Worm (Caenorhabditis elegans) whole organism, L1 larva: ENCODE data around the gene ceh-87.

Experiments used
- blmp-1 ChIP-seq: fragments of 150-350 bp; optimal IDR thresholded peaks from 2 replicates; lab custom pipeline; 2014; ENCODE audit warnings: missing biosample characterization, missing genetic modification characterization
- egl-27 ChIP-seq, 2 experiments: fragments of 150-350 bp in 1 of 2; sonication (generic microtip); optimal IDR thresholded peaks; 3 replicates each; lab custom pipeline; 2017 to 2018; ENCODE audit warnings: missing biosample characterization in 2 of 2, missing genetic modification characterization in 2 of 2, missing genetic modification reagents in 2 of 2
- elt-3 ChIP-seq, 6 experiments: fragments of 150-350 bp in 1 of 6; sonication (generic microtip); optimal IDR thresholded peaks; 2 replicates each; lab custom pipeline; 2017 to 2018; ENCODE audit warnings: missing biosample characterization in 6 of 6, missing genetic modification characterization in 6 of 6, inconsistent platforms in 1 of 6
- fos-1 ChIP-seq: fragments of 150-350 bp; optimal IDR thresholded peaks from 2 replicates; lab custom pipeline; 2014; ENCODE audit warnings: missing biosample characterization, missing genetic modification characterization
- hpl-2 ChIP-seq: fragments of 150-350 bp; optimal IDR thresholded peaks from 2 replicates; lab custom pipeline; 2014; ENCODE audit warnings: missing biosample characterization, missing genetic modification reagents, missing genetic modification characterization
- nhr-71 ChIP-seq: sonication (generic microtip); optimal IDR thresholded peaks from 2 replicates; lab custom pipeline; 2016; ENCODE audit warnings: mild to moderate bottlenecking, missing genetic modification characterization, moderate library complexity, missing compliant biosample characterization
- nhr-77 ChIP-seq: fragments of 150-350 bp; optimal IDR thresholded peaks from 2 replicates; lab custom pipeline; 2014; ENCODE audit warnings: missing biosample characterization, missing genetic modification characterization
- snpc-4 ChIP-seq: fragments of 150-350 bp; optimal IDR thresholded peaks from 2 replicates; lab custom pipeline; 2014; ENCODE audit warnings: missing biosample characterization, missing genetic modification characterization

- TF ChIP-seq nhr-71 (tag; lab: Kevin White, UChicago) = no peak
- TF ChIP-seq fos-1 (tag; lab: Kevin White, UChicago) = no peak
- TF ChIP-seq snpc-4 (tag; lab: Kevin White, UChicago) = no peak
- TF ChIP-seq blmp-1 = no peak
- no peak for TF ChIP-seq nhr-77 (tag; lab: Kevin White, UChicago)
- no peak for TF ChIP-seq elt-3 (tag; optimal IDR thresholded peaks at IDR 0.05; lab: Kevin White, UChicago)
- no peak for TF ChIP-seq hpl-2 (GFP tag; lab: Kevin White, UChicago)
- no peak for TF ChIP-seq egl-27 (tag; optimal IDR thresholded peaks at IDR 0.05; lab: Kevin White, UChicago)
Measured at ce11 chrII:2644498-2644897, 39.6 kb downstream of the ceh-87 start, which contains the start of gene F22E5.11.
